Fruit fly (Drosophila melanogaster) whole organism, prepupa: ENCODE data around the gene Cht11.

Experiments used
- Blimp-1 ChIP-seq: fragments of 200-800 bp; sonication (Bioruptor generic); optimal IDR thresholded peaks from 3 replicates; lab custom pipeline; 2017; ENCODE audit warnings: missing biosample characterization, missing genetic modification characterization, mild to moderate bottlenecking, moderate library complexity, missing genetic modification reagents
- CG10631 ChIP-seq: fragments of 200-800 bp; sonication (Bioruptor generic); optimal IDR thresholded peaks from 2 replicates; lab custom pipeline; 2016; ENCODE audit warnings: missing biosample characterization, missing genetic modification characterization
- CG10669 ChIP-seq: fragments of 200-800 bp; sonication (Bioruptor generic); optimal IDR thresholded peaks from 3 replicates; lab custom pipeline; 2018; ENCODE audit warnings: missing biosample characterization, mild to moderate bottlenecking, missing genetic modification characterization, moderate library complexity
- CG11902 ChIP-seq: fragments of 200-800 bp; sonication (Bioruptor generic); optimal IDR thresholded peaks from 3 replicates; lab custom pipeline; 2016; ENCODE audit warnings: missing biosample characterization, missing genetic modification characterization
- CG15336 ChIP-seq: fragments of 200-800 bp; sonication (Bioruptor generic); IDR thresholded peaks from 2 replicates; pipeline ENCODE4 v1.3.6; 2022; ENCODE audit warnings: missing biosample characterization, missing genetic modification characterization
- CG16779 ChIP-seq: fragments of 200-800 bp; sonication (Bioruptor generic); optimal IDR thresholded peaks from 3 replicates; lab custom pipeline; 2017; ENCODE audit warnings: missing biosample characterization, mild to moderate bottlenecking, missing genetic modification characterization
- CG31627 ChIP-seq: fragments of 200-800 bp; sonication (Bioruptor generic); optimal IDR thresholded peaks from 3 replicates; lab custom pipeline; 2016; ENCODE audit warnings: missing biosample characterization, missing genetic modification characterization
- CG32006 ChIP-seq: fragments of 200-800 bp; sonication (Bioruptor generic); optimal IDR thresholded peaks from 3 replicates; lab custom pipeline; 2017; ENCODE audit warnings: missing biosample characterization, mild to moderate bottlenecking, missing genetic modification characterization
- CG34406 ChIP-seq: fragments of 200-800 bp; sonication (Bioruptor generic); optimal IDR thresholded peaks from 3 replicates; lab custom pipeline; 2016; ENCODE audit warnings: missing biosample characterization, missing genetic modification characterization
- CG3919 ChIP-seq: fragments of 200-800 bp; sonication (Bioruptor generic); optimal IDR thresholded peaks from 3 replicates; lab custom pipeline; 2016; ENCODE audit warnings: missing biosample characterization, missing genetic modification characterization
- CG6163 ChIP-seq: fragments of 200-800 bp; sonication (Bioruptor generic); IDR thresholded peaks from 3 replicates; pipeline ENCODE4 v1.3.6; 2022; ENCODE audit warnings: missing biosample characterization, missing genetic modification characterization
- CG6276 ChIP-seq: fragments of 200-800 bp; sonication (Bioruptor generic); optimal IDR thresholded peaks from 2 replicates; lab custom pipeline; 2017; ENCODE audit warnings: missing biosample characterization, mild to moderate bottlenecking, missing genetic modification characterization
- CG6792 ChIP-seq: fragments of 200-800 bp; sonication (Bioruptor generic); optimal IDR thresholded peaks from 3 replicates; lab custom pipeline; 2016; ENCODE audit warnings: missing biosample characterization, missing genetic modification characterization
- CG6808 ChIP-seq: fragments of 200-800 bp; sonication (Bioruptor generic); optimal IDR thresholded peaks from 3 replicates; lab custom pipeline; 2017; ENCODE audit warnings: missing biosample characterization, missing genetic modification characterization, mild to moderate bottlenecking, moderate library complexity, missing genetic modification reagents
- CG6854 ChIP-seq: fragments of 200-800 bp; sonication (Bioruptor generic); optimal IDR thresholded peaks from 2 replicates; lab custom pipeline; 2017; ENCODE audit warnings: missing biosample characterization, mild to moderate bottlenecking, missing genetic modification characterization
- CG8119 ChIP-seq: fragments of 200-800 bp; sonication (Bioruptor generic); IDR thresholded peaks from 3 replicates; pipeline ENCODE4 v1.3.6; 2022; ENCODE audit warnings: missing biosample characterization, missing genetic modification characterization
- CG8319 ChIP-seq: fragments of 200-800 bp; sonication (Bioruptor generic); optimal IDR thresholded peaks from 3 replicates; lab custom pipeline; 2016; ENCODE audit warnings: missing biosample characterization, missing genetic modification characterization
- Eip78C ChIP-seq: fragments of 200-800 bp; sonication (Bioruptor generic); peaks from one replicate; lab custom pipeline; 2016; ENCODE audit warnings: missing biosample characterization, missing genetic modification characterization
- Eip93F ChIP-seq: fragments of 200-800 bp; sonication (Bioruptor generic); optimal IDR thresholded peaks from 2 replicates; lab custom pipeline; 2016; ENCODE audit warnings: missing biosample characterization, mild to moderate bottlenecking, missing genetic modification characterization
- Ets21C ChIP-seq: fragments of 200-800 bp; sonication (Bioruptor generic); optimal IDR thresholded peaks from 3 replicates; lab custom pipeline; 2016; ENCODE audit warnings: missing biosample characterization, missing genetic modification characterization
- Ets96B ChIP-seq: fragments of 200-800 bp; optimal IDR thresholded peaks from 2 replicates; lab custom pipeline; 2019; ENCODE audit warnings: missing biosample characterization, mild to moderate bottlenecking, missing genetic modification characterization, moderate library complexity
- Gug ChIP-seq: fragments of 200-800 bp; sonication (Bioruptor generic); IDR thresholded peaks from 2 replicates; pipeline ENCODE4 v1.3.6; 2022; ENCODE audit warnings: missing biosample characterization, missing genetic modification characterization
- Hr38 ChIP-seq: sonication (Bioruptor generic); optimal IDR thresholded peaks from 2 replicates; lab custom pipeline; 2016; ENCODE audit warnings: missing biosample characterization, missing genetic modification characterization
- Hr39 ChIP-seq: fragments of 200-800 bp; sonication (Bioruptor generic); optimal IDR thresholded peaks from 2 replicates; lab custom pipeline; 2016; ENCODE audit warnings: missing biosample characterization, missing genetic modification characterization
- Met ChIP-seq: fragments of 200-800 bp; sonication (Bioruptor generic); optimal IDR thresholded peaks from 3 replicates; lab custom pipeline; 2016; ENCODE audit warnings: missing biosample characterization, missing genetic modification characterization
- OdsH ChIP-seq: fragments of 200-800 bp; sonication (Bioruptor generic); optimal IDR thresholded peaks from 3 replicates; lab custom pipeline; 2016; ENCODE audit warnings: missing biosample characterization, missing genetic modification characterization
- Smox ChIP-seq: fragments of 200-800 bp; sonication (Bioruptor generic); optimal IDR thresholded peaks from 3 replicates; lab custom pipeline; 2016; ENCODE audit warnings: missing biosample characterization, missing genetic modification characterization
- Sox102F ChIP-seq: fragments of 200-800 bp; sonication (Bioruptor generic); optimal IDR thresholded peaks from 2 replicates; lab custom pipeline; 2016; ENCODE audit warnings: missing biosample characterization, mild to moderate bottlenecking, missing genetic modification characterization
- Sox14 ChIP-seq: fragments of 200-800 bp; sonication (Bioruptor generic); optimal IDR thresholded peaks from 3 replicates; lab custom pipeline; 2016; ENCODE audit warnings: missing biosample characterization, missing genetic modification characterization
- achi ChIP-seq: fragments of 200-800 bp; sonication (Bioruptor generic); optimal IDR thresholded peaks from 3 replicates; lab custom pipeline; 2016; ENCODE audit warnings: missing biosample characterization, missing genetic modification characterization
- acj6 ChIP-seq: fragments of 200-800 bp; sonication (Bioruptor generic); optimal IDR thresholded peaks from 3 replicates; lab custom pipeline; 2016; ENCODE audit warnings: missing biosample characterization, missing genetic modification characterization
- cyc ChIP-seq: fragments of 200-800 bp; sonication (Bioruptor generic); optimal IDR thresholded peaks from 3 replicates; lab custom pipeline; 2016; ENCODE audit warnings: missing biosample characterization, missing genetic modification characterization
- dac ChIP-seq: fragments of 200-800 bp; sonication (Bioruptor generic); optimal IDR thresholded peaks from 2 replicates; lab custom pipeline; 2017; ENCODE audit warnings: missing biosample characterization, mild to moderate bottlenecking, missing genetic modification characterization
- dsx ChIP-seq: fragments of 200-800 bp; optimal IDR thresholded peaks from 3 replicates; lab custom pipeline; 2019; ENCODE audit warnings: missing biosample characterization, mild to moderate bottlenecking, missing genetic modification characterization, moderate library complexity; ENCODE audit not compliant: poor library complexity, severe bottlenecking
- esn ChIP-seq: fragments of 200-800 bp; sonication (Bioruptor generic); optimal IDR thresholded peaks from 2 replicates; lab custom pipeline; 2016; ENCODE audit warnings: missing biosample characterization, mild to moderate bottlenecking, missing genetic modification characterization, moderate library complexity
- fd59A ChIP-seq: fragments of 200-800 bp; sonication (Bioruptor generic); optimal IDR thresholded peaks from 2 replicates; lab custom pipeline; 2017; ENCODE audit warnings: missing biosample characterization, mild to moderate bottlenecking, missing genetic modification characterization, missing genetic modification reagents
- fkh ChIP-seq: fragments of 200-800 bp; sonication (Bioruptor generic); optimal IDR thresholded peaks from 3 replicates; lab custom pipeline; 2017; ENCODE audit warnings: missing biosample characterization, mild to moderate bottlenecking, missing genetic modification characterization, moderate library complexity
- lz ChIP-seq: fragments of 200-800 bp; sonication (Bioruptor generic); optimal IDR thresholded peaks from 3 replicates; lab custom pipeline; 2016; ENCODE audit warnings: missing biosample characterization, missing genetic modification characterization
- pdm3 ChIP-seq: fragments of 200-800 bp; sonication (Bioruptor generic); optimal IDR thresholded peaks from 3 replicates; lab custom pipeline; 2016; ENCODE audit warnings: missing biosample characterization, missing genetic modification characterization
- salr ChIP-seq, 2 experiments: fragments of 200-800 bp; sonication (Bioruptor generic); optimal IDR thresholded peaks; 3 replicates each; lab custom pipeline; 2016 to 2018; ENCODE audit warnings: missing biosample characterization in 2 of 2, missing genetic modification characterization in 2 of 2, mild to moderate bottlenecking in 1 of 2
- spab ChIP-seq: fragments of 200-800 bp; sonication (Bioruptor generic); optimal IDR thresholded peaks from 2 replicates; lab custom pipeline; 2017; ENCODE audit warnings: missing biosample characterization, mild to moderate bottlenecking, missing genetic modification characterization, missing genetic modification reagents
- svp ChIP-seq: fragments of 200-800 bp; sonication (Bioruptor generic); peaks from one replicate; lab custom pipeline; 2016; ENCODE audit warnings: missing biosample characterization, missing genetic modification characterization

The Cht11 gene

DNA sequence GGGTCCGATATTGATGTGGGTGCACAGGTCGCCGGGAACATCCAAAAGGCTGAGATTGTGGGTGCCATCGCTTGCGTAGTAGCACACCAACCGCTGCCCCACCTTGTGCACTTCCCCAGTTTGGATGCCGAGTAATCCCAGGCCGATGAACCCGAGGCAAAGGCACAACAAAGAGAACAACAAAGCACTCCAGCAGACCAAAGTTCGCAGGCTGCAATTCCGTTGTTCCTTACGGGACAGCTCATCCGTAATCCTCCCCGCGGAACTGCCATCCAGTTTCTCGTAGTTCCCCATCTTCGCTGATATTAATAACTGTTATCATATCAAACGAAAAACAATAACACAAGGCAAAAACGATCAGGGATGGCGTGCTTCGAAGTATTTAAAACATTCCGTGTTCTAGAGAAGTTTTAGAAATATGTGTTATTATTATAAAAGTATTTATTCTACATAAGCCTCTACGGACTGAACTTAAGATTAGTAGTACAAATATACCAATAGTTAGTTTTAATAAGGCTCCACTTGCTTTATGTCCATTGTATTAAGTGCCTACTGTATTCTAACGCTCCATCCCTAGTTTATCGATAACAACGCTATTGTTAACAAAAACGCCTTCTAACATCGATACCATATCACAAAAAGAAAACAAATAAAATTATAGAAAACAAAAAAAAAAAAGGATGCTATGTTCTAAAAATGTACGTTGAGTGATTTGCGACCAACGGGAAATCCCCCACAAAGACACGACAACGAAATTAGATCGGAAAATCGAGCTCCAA is at the start of gene Cht11, which contains the start of gene CG4558 (continued):
- peak; percentile 79 for TF ChIP-seq Gug (GFP tag; lab: Robert Waterston, UW)
- peak; percentile 95 for TF ChIP-seq Eip78C (GFP tag; lab: Kevin White, UChicago)
- peak; percentile 53 to 81 for TF ChIP-seq salr (GFP tag; optimal IDR thresholded peaks at IDR 0.05; lab: Kevin White, UChicago)
- peak; percentile 78 for TF ChIP-seq dsx (GFP tag; lab: Kevin White, UChicago)
- TF ChIP-seq dac (GFP tag; lab: Kevin White, UChicago): peak; percentile 71
- TF ChIP-seq CG32006 (GFP tag; lab: Kevin White, UChicago): peak; percentile 83
- peak; percentile 39 for TF ChIP-seq Blimp-1 (GFP tag; lab: Kevin White, UChicago)
- peak; percentile 83 for TF ChIP-seq Ets96B (tag; lab: Kevin White, UChicago)
- TF ChIP-seq CG11902: peak; percentile 66

DNA sequence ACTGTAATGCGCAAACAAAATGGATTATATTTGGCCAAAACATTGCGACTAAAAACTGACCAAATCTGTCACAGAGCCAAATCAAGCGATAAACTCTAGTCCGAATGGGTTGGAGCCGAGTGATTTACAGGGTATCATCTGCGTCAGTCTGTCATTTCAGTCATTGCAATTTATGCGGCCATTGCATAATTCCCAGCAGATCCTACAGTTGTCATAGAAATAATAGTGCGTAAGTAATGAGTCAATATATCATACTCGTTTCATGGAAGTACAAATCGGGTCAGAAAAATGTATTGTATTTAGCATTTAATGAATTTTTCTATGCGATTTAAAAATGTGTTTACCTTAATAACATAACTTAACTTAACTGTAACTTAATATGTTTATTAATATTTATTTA is 48.8 kb upstream of the Cht11 start:
- TF ChIP-seq CG6854 (no peak), Eip78C (GFP tag; lab: Kevin White, UChicago) (peak; percentile 40), spab (no peak), Ets21C (GFP tag; lab: Kevin White, UChicago) (no peak), CG31627 (GFP tag; lab: Kevin White, UChicago) (no peak), CG6276 (GFP tag; lab: Kevin White, UChicago) (no peak), CG15336 (GFP tag; lab: Robert Waterston, UW) (0 out of 2 replicates have a peak, but pooled peaks have one; percentile 24), salr (GFP tag; optimal IDR thresholded peaks at IDR 0.05; lab: Kevin White, UChicago) (no peak), acj6 (GFP tag; lab: Kevin White, UChicago) (no peak), CG6792 (GFP tag; lab: Kevin White, UChicago) (no peak), Blimp-1 (GFP tag; lab: Kevin White, UChicago) (no peak), CG32006 (GFP tag; lab: Kevin White, UChicago) (no peak), CG6808 (GFP tag; lab: Kevin White, UChicago) (no peak), CG8119 (0 out of 3 replicates have a peak, but pooled peaks have one; percentile 25)

DNA sequence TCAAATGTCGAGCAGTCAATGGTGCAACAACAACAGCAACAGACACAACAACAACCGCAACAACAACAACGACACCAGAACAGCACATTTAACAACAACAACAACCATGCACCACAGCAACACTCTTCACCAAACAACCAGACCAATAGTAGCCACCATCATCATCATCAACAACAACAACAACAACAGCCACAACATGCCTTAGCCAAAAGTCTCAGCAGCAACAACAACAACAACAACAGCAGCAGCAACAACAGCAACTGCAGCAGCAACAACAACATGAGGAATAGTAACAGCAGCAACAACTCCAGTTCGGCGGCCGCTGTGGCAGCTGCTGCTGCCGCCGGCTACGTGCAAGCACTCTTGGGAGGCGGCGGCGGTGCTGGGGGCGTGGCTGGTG is 27.0 kb upstream of the Cht11 start:
- TF ChIP-seq pdm3 (GFP tag; lab: Kevin White, UChicago): no peak
- TF ChIP-seq Sox14: no peak
- no peak for TF ChIP-seq fd59A
- no peak for TF ChIP-seq CG10669
- no peak for TF ChIP-seq Met (GFP tag; lab: Kevin White, UChicago)
- no peak for TF ChIP-seq CG32006 (GFP tag; lab: Kevin White, UChicago)
- no peak for TF ChIP-seq Hr38 (GFP tag; lab: Kevin White, UChicago)
- TF ChIP-seq fkh (GFP tag; lab: Kevin White, UChicago): no peak
- no peak for TF ChIP-seq OdsH (GFP tag; lab: Kevin White, UChicago)
- TF ChIP-seq CG34406: no peak
- TF ChIP-seq salr (GFP tag; optimal IDR thresholded peaks at IDR 0.05; lab: Kevin White, UChicago): no peak
- TF ChIP-seq Smox (GFP tag; lab: Kevin White, UChicago): no peak
- TF ChIP-seq Eip93F: no peak
- no peak for TF ChIP-seq lz (GFP tag; lab: Kevin White, UChicago)
- TF ChIP-seq Ets21C (GFP tag; lab: Kevin White, UChicago): no peak
- TF ChIP-seq CG10631 (GFP tag; lab: Kevin White, UChicago): no peak
- TF ChIP-seq Sox102F: no peak
- no peak for TF ChIP-seq cyc (GFP tag; lab: Kevin White, UChicago)
- TF ChIP-seq, all 60 proteins: peak for 0

DNA sequence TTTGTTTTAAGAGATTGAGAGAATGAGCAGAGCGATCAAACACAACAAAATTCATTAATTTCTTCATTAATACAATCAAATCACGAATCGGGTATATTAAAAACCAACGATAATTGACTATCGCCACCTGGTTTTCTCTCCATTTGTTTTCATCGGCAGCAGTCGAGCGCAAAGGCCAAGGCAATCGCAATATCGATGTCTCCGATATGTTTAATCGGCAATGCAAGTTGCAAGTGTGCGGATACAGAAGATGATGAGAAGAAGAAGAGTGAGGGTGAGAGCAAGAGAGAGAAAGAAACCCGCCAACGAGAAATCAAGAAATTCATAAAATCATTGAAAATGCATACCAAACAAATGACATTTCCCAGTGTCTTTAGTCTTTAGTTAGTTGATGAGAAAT is 26.5 kb upstream of the Cht11 start:
- no peak for TF ChIP-seq CG31627 (GFP tag; lab: Kevin White, UChicago)
- no peak for TF ChIP-seq CG6163 (GFP tag; lab: Robert Waterston, UW)
- no peak for TF ChIP-seq Hr39 (GFP tag; lab: Kevin White, UChicago)
- no peak for TF ChIP-seq OdsH (GFP tag; lab: Kevin White, UChicago)
- TF ChIP-seq Gug (GFP tag; lab: Robert Waterston, UW): no peak
- TF ChIP-seq achi (GFP tag; lab: Kevin White, UChicago): no peak
- TF ChIP-seq Sox14: peak; percentile 47
- no peak for TF ChIP-seq CG6276 (GFP tag; lab: Kevin White, UChicago)
- TF ChIP-seq CG8319 (GFP tag; lab: Kevin White, UChicago): no peak
- TF ChIP-seq Ets96B (tag; lab: Kevin White, UChicago): no peak
- peak; percentile 77 for TF ChIP-seq svp (GFP tag; lab: Kevin White, UChicago)
- TF ChIP-seq dac (GFP tag; lab: Kevin White, UChicago): no peak
- peak; percentile 29 for TF ChIP-seq esn
- TF ChIP-seq CG15336 (GFP tag; lab: Robert Waterston, UW): 0 out of 2 replicates have a peak, but pooled peaks have one; percentile 28
- no peak for TF ChIP-seq CG16779 (tag; lab: Kevin White, UChicago)
- peak; percentile 11 for TF ChIP-seq Eip78C (GFP tag; lab: Kevin White, UChicago)
- no peak for TF ChIP-seq CG3919 (GFP tag; lab: Kevin White, UChicago)
- no peak for TF ChIP-seq cyc (GFP tag; lab: Kevin White, UChicago)
- no peak for TF ChIP-seq acj6 (GFP tag; lab: Kevin White, UChicago)
- TF ChIP-seq CG10669: no peak
- TF ChIP-seq CG11902: no peak
- TF ChIP-seq CG6854: no peak
